Fruit fly (Drosophila melanogaster) Kc167 (cell line): ENCODE measurements around the gene CG34043.

ENCODE experiments used
- Sin3A ChIP-seq: fragments of >200 bp; optimal IDR thresholded peaks from 2 replicates; lab custom pipeline; 2018; ENCODE audit warnings: missing external identifiers
- insv ChIP-seq: fragments of >200 bp; optimal IDR thresholded peaks from 3 replicates; lab custom pipeline; 2018; ENCODE audit warnings: missing external identifiers
- psq ChIP-seq: fragments of >200 bp; optimal IDR thresholded peaks from 2 replicates; lab custom pipeline; 2017; ENCODE audit warnings: missing external identifiers
- ttk ChIP-seq: sonication (Bioruptor generic); optimal IDR thresholded peaks from 2 replicates; lab custom pipeline; 2017; ENCODE audit warnings: missing external identifiers

dm6 chr2L:10261774-10262173, 18.9 kb downstream of the CG34043 start:
- TF ChIP-seq psq (lab: Kevin White, UChicago), result no peak
- no peak for TF ChIP-seq insv
- no peak for TF ChIP-seq ttk (lab: Kevin White, UChicago)
- no peak for TF ChIP-seq Sin3A (lab: Kevin White, UChicago)
